Fruit fly (Drosophila melanogaster): ENCODE measurements around the gene CG3349.

Gene CG3349

dm6 chr3L:15023192-15023591 lies 43.8 kb downstream of the CG3349 start, which contains the start of gene CG32148:
TSS of gene CG32148 (plus strand) at chr3L:15023492.
- no peak for TF ChIP-seq cnc (optimal IDR thresholded peaks at IDR 0.05)
- TF ChIP-seq CG33017 (tag; optimal IDR thresholded peaks at IDR 0.05), result no peak
- no peak for TF ChIP-seq Mnt (GFP tag; optimal IDR thresholded peaks at IDR 0.05)
- TF ChIP-seq kay (GFP tag; ENCODE audit: borderline replicate concordance), result no peak
- TF ChIP-seq pad (GFP tag; optimal IDR thresholded peaks at IDR 0.05), result no peak

dm6 chr3L:15031773-15032172 lies 52.4 kb downstream of the CG3349 start:
- TF ChIP-seq Clk (GFP tag; optimal IDR thresholded peaks at IDR 0.05), result no peak

Data from whole organism, adult.